Worm (Caenorhabditis elegans): Measurements from ENCODE around the gene scly-1.

The scly-1 gene

ce11 chrII:6281002-6281401, at the start of gene scly-1:
Gene scly-1, minus strand, starts transcription at chrII:6281102.
- no peak for TF ChIP-seq unc-62 (GFP tag; optimal IDR thresholded peaks at IDR 0.05)

ce11 chrII:6328672-6329071, 47.8 kb upstream of the scly-1 start:
- no peak for TF ChIP-seq unc-62 (GFP tag; optimal IDR thresholded peaks at IDR 0.05)

- no peak for TF ChIP-seq unc-62 (GFP tag; optimal IDR thresholded peaks at IDR 0.05)
These were observed 46.4 kb upstream of the scly-1 start for ce11 chrII:6327317-6327716.

ce11 chrII:6324086-6324485, 43.2 kb upstream of the scly-1 start, which contains the start of gene sma-6:
Gene sma-6, plus strand, starts transcription at chrII:6324484.
- no peak for TF ChIP-seq unc-62 (GFP tag; optimal IDR thresholded peaks at IDR 0.05)

- TF ChIP-seq unc-62 (GFP tag; optimal IDR thresholded peaks at IDR 0.05): no peak
These were observed 42.1 kb upstream of the scly-1 start, which contains the start of gene C32D5.4 for ce11 chrII:6322979-6323378. Gene C32D5.4, minus strand, starts transcription at chrII:6323079.

- TF ChIP-seq unc-62 (GFP tag; optimal IDR thresholded peaks at IDR 0.05): no peak
These were observed 41.2 kb upstream of the scly-1 start for ce11 chrII:6322081-6322480.

ce11 chrII:6320655-6321388, 39.9 kb upstream of the scly-1 start, which contains the start of gene efr-3:
Gene efr-3, minus strand, starts transcription at chrII:6321159.
- no peak for TF ChIP-seq unc-62 (GFP tag; optimal IDR thresholded peaks at IDR 0.05)

- TF ChIP-seq unc-62 (GFP tag; optimal IDR thresholded peaks at IDR 0.05): no peak
These were observed 31.0 kb upstream of the scly-1 start for ce11 chrII:6311888-6312287.

ce11 chrII:6311459-6311858, 30.6 kb upstream of the scly-1 start:
- TF ChIP-seq unc-62 (GFP tag; optimal IDR thresholded peaks at IDR 0.05): no peak

- TF ChIP-seq unc-62 (GFP tag; optimal IDR thresholded peaks at IDR 0.05): no peak
These were observed 28.3 kb upstream of the scly-1 start, which contains the start of gene glb-10 for ce11 chrII:6309198-6309597. Gene glb-10, minus strand, starts transcription at chrII:6309298.

ce11 chrII:6306125-6306524, 25.2 kb upstream of the scly-1 start, which contains the start of gene C29F5.8:
Gene C29F5.8, plus strand, starts transcription at chrII:6306425.
- no peak for TF ChIP-seq unc-62 (GFP tag; optimal IDR thresholded peaks at IDR 0.05)

- TF ChIP-seq unc-62 (GFP tag; optimal IDR thresholded peaks at IDR 0.05): no peak
These were observed 22.4 kb upstream of the scly-1 start, which contains the start of gene C29F5.1 for ce11 chrII:6303209-6303740. Gene C29F5.1, plus strand, starts transcription at chrII:6303525.

ce11 chrII:6294261-6294660, 13.4 kb upstream of the scly-1 start, which contains the start of gene mps-1:
Gene mps-1, minus strand, starts transcription at chrII:6294361.
- TF ChIP-seq unc-62 (GFP tag; optimal IDR thresholded peaks at IDR 0.05): no peak

- no peak for TF ChIP-seq unc-62 (GFP tag; optimal IDR thresholded peaks at IDR 0.05)
These were observed 11.6 kb upstream of the scly-1 start, which contains the start of gene nyn-3 for ce11 chrII:6292527-6292926. Gene nyn-3, minus strand, starts transcription at chrII:6292627.

ce11 chrII:6290047-6290582, 9.2 kb upstream of the scly-1 start, which contains the start of gene upb-1:
Gene upb-1, minus strand, starts transcription at chrII:6290097.
- TF ChIP-seq unc-62 (GFP tag; optimal IDR thresholded peaks at IDR 0.05): no peak

ce11 chrII:6288104-6288503, 7.2 kb upstream of the scly-1 start:
- TF ChIP-seq unc-62 (GFP tag; optimal IDR thresholded peaks at IDR 0.05): no peak

- TF ChIP-seq unc-62 (GFP tag; optimal IDR thresholded peaks at IDR 0.05): no peak
These were observed 6.0 kb upstream of the scly-1 start, which contains the start of gene F13H8.6 for ce11 chrII:6286865-6287264. Gene F13H8.6, minus strand, starts transcription at chrII:6286965.

Measured in whole organism, dauer.